Comparison of ENCODE assay signal across 2 worm cellular contexts in genomic region chrV:2126996-2127585, ce11.
TF ChIP-seq lines count a peak whose summit lies in the region.

Gene ldp-1, plus strand, starts transcription at chrV:2127535.

TF ChIP-seq in whole organism, L1 larva, 84 proteins besides CTCF, POLR2A, EP300 and RAD21 (continued from another document):
- TF ChIP-seq egl-13 (tag; optimal IDR thresholded peaks at IDR 0.05; lab: Kevin White, UChicago) (peak; percentile 85), ces-1 (GFP tag; optimal IDR thresholded peaks at IDR 0.05; lab: Kevin White, UChicago) (no peak), swsn-7 (tag; optimal IDR thresholded peaks at IDR 0.05; lab: Kevin White, UChicago) (peak; percentile 81), snu-23 (GFP tag; optimal IDR thresholded peaks at IDR 0.05; lab: Kevin White, UChicago) (peak; percentile 81), hlh-17 (GFP tag; optimal IDR thresholded peaks at IDR 0.05; lab: Kevin White, UChicago; ENCODE audit: borderline replicate concordance) (no peak), ztf-4 (tag; optimal IDR thresholded peaks at IDR 0.05; lab: Kevin White, UChicago) (no peak), nhr-84 (tag; optimal IDR thresholded peaks at IDR 0.05; lab: Kevin White, UChicago) (no peak), mdl-1 (tag; optimal IDR thresholded peaks at IDR 0.05; lab: Kevin White, UChicago) (peak in 1 of 2 experiments; percentile 6), aly-2 (tag; optimal IDR thresholded peaks at IDR 0.05; lab: Kevin White, UChicago) (peak; percentile 6), efl-1 (optimal IDR thresholded peaks at IDR 0.05; lab: Kevin White, UChicago) (peak; percentile 95 to 99), efl-1 (GFP tag; optimal IDR thresholded peaks at IDR 0.05 in 1 of 2; lab: Kevin White, UChicago) (peak; percentile 94 to 99), ceh-88 (GFP tag; IDR thresholded peaks at IDR 0.05; lab: Robert Waterston, UW) (peak; percentile 46), fkh-4 (tag; optimal IDR thresholded peaks at IDR 0.05; lab: Kevin White, UChicago; ENCODE audit: borderline replicate concordance) (peak; percentile 94), elt-3 (tag; optimal IDR thresholded peaks at IDR 0.05; lab: Kevin White, UChicago) (peak in 1 of 6 experiments; percentile 51), xbp-1 (tag; optimal IDR thresholded peaks at IDR 0.05; lab: Kevin White, UChicago) (peak; percentile 81), nhr-71 (tag; optimal IDR thresholded peaks at IDR 0.05; lab: Kevin White, UChicago) (peak; percentile 89), unc-130 (tag; optimal IDR thresholded peaks at IDR 0.05; lab: Kevin White, UChicago) (no peak), skn-1 (tag; optimal IDR thresholded peaks at IDR 0.05; lab: Kevin White, UChicago) (peak; percentile 11), nhr-85 (tag; lab: Kevin White, UChicago) (peak; percentile 93), ceh-8 (GFP tag; optimal IDR thresholded peaks at IDR 0.05; lab: Kevin White, UChicago) (peak; percentile 80), pag-3 (tag; optimal IDR thresholded peaks at IDR 0.05; lab: Kevin White, UChicago; ENCODE audit: borderline replicate concordance, insufficient read depth) (no peak), lin-15B (tag; optimal IDR thresholded peaks at IDR 0.05; lab: Kevin White, UChicago) (peak; percentile 62), alr-1 (tag; optimal IDR thresholded peaks at IDR 0.05; lab: Kevin White, UChicago; ENCODE audit: borderline replicate concordance) (no peak), pqm-1 (tag; optimal IDR thresholded peaks at IDR 0.05; lab: Kevin White, UChicago) (no peak), elt-2 (tag; optimal IDR thresholded peaks at IDR 0.05; lab: Kevin White, UChicago) (peak; percentile 67), Y116A8C.19 (tag; optimal IDR thresholded peaks at IDR 0.05; lab: Kevin White, UChicago; ENCODE audit: borderline replicate concordance) (peak; percentile 67), unc-98 (GFP tag; IDR thresholded peaks at IDR 0.05; lab: Robert Waterston, UW) (peak; percentile 82), zip-4 (GFP tag; optimal IDR thresholded peaks at IDR 0.05; lab: Kevin White, UChicago) (peak; percentile 36), nhr-77 (tag; optimal IDR thresholded peaks at IDR 0.05; lab: Kevin White, UChicago) (no peak), irx-1 (tag; optimal IDR thresholded peaks at IDR 0.05; lab: Kevin White, UChicago) (peak; percentile 96), nhr-28 (tag; optimal IDR thresholded peaks at IDR 0.05; lab: Kevin White, UChicago) (no peak), tlp-1 (tag; optimal IDR thresholded peaks at IDR 0.05; lab: Kevin White, UChicago) (no peak), mep-1 (tag; optimal IDR thresholded peaks at IDR 0.05; lab: Kevin White, UChicago) (peak; percentile 65), nhr-237 (tag; optimal IDR thresholded peaks at IDR 0.05; lab: Kevin White, UChicago) (peak; percentile 13), sox-4 (tag; optimal IDR thresholded peaks at IDR 0.05; lab: Kevin White, UChicago) (peak; percentile 83), unc-30 (tag; optimal IDR thresholded peaks at IDR 0.05; lab: Kevin White, UChicago) (no peak), sptf-1 (tag; optimal IDR thresholded peaks at IDR 0.05; lab: Kevin White, UChicago) (no peak), nhr-47 (tag; optimal IDR thresholded peaks at IDR 0.05; lab: Kevin White, UChicago) (peak; percentile 92), ztf-11 (tag; optimal IDR thresholded peaks at IDR 0.05; lab: Kevin White, UChicago) (peak in 1 of 2 experiments; percentile 94), pax-3 (tag; optimal IDR thresholded peaks at IDR 0.05; lab: Kevin White, UChicago) (peak; percentile 89), lin-39 (tag; optimal IDR thresholded peaks at IDR 0.05; lab: Kevin White, UChicago) (peak; percentile 20), tbx-2 (tag; optimal IDR thresholded peaks at IDR 0.05; lab: Kevin White, UChicago) (peak; percentile 90), unc-86 (tag; optimal IDR thresholded peaks at IDR 0.05; lab: Kevin White, UChicago) (peak; percentile 69), lsy-2 (tag; optimal IDR thresholded peaks at IDR 0.05; lab: Kevin White, UChicago) (peak; percentile 76), dsc-1 (tag; optimal IDR thresholded peaks at IDR 0.05; lab: Kevin White, UChicago) (peak; percentile 92), nhr-12 (tag; optimal IDR thresholded peaks at IDR 0.05; lab: Kevin White, UChicago) (no peak), mab-9 (GFP tag; IDR thresholded peaks at IDR 0.05; lab: Robert Waterston, UW) (peak; percentile 80), jun-1 (tag; optimal IDR thresholded peaks at IDR 0.05; lab: Kevin White, UChicago) (no peak), dpl-1 (GFP tag; optimal IDR thresholded peaks at IDR 0.05; lab: Kevin White, UChicago) (peak; percentile 89 to 94 (median 92)), unc-62 (GFP tag; optimal IDR thresholded peaks at IDR 0.05; lab: Kevin White, UChicago) (no peak), ceh-90 (tag; optimal IDR thresholded peaks at IDR 0.05; lab: Kevin White, UChicago) (peak; percentile 96), ets-5 (GFP tag; IDR thresholded peaks at IDR 0.05; lab: Robert Waterston, UW) (no peak), grh-1 (GFP tag; IDR thresholded peaks at IDR 0.05; lab: Robert Waterston, UW) (peak; percentile 75), lin-13 (GFP tag; optimal IDR thresholded peaks at IDR 0.05; lab: Kevin White, UChicago) (peak; percentile 67), isw-1 (GFP tag; IDR thresholded peaks at IDR 0.05; lab: Robert Waterston, UW) (peak; percentile 78), efl-3 (GFP tag; optimal IDR thresholded peaks at IDR 0.05; lab: Kevin White, UChicago) (no peak), C16A3.4 (tag; optimal IDR thresholded peaks at IDR 0.05; lab: Kevin White, UChicago) (peak; percentile 14), nhr-90 (tag; optimal IDR thresholded peaks at IDR 0.05; lab: Kevin White, UChicago; ENCODE audit: poor library complexity) (peak; percentile 92), sup-37 (GFP tag; optimal IDR thresholded peaks at IDR 0.05; lab: Kevin White, UChicago) (peak; percentile 55), hpl-2 (GFP tag; optimal IDR thresholded peaks at IDR 0.05; lab: Kevin White, UChicago) (no peak), aha-1 (tag; optimal IDR thresholded peaks at IDR 0.05; lab: Kevin White, UChicago) (no peak), C34B4.2 (tag; optimal IDR thresholded peaks at IDR 0.05; lab: Kevin White, UChicago) (peak; percentile 10), nhr-19 (GFP tag; conservative IDR thresholded peaks at IDR 0.05; lab: Robert Waterston, UW) (peak; percentile 88), nhr-20 (tag; optimal IDR thresholded peaks at IDR 0.05; lab: Kevin White, UChicago) (peak; percentile 82), fos-1 (tag; optimal IDR thresholded peaks at IDR 0.05; lab: Kevin White, UChicago) (peak; percentile 62), vab-15 (tag; optimal IDR thresholded peaks at IDR 0.05; lab: Kevin White, UChicago) (no peak)

TF ChIP-seq in whole organism, young adult, 124 proteins besides CTCF, POLR2A, EP300 and RAD21 (continued from another document):
- TF ChIP-seq lin-40 (tag; optimal IDR thresholded peaks at IDR 0.05; lab: Kevin White, UChicago) (peak; percentile 61), F57C9.4 (tag; optimal IDR thresholded peaks at IDR 0.05; lab: Kevin White, UChicago) (no peak), B0336.3 (GFP tag; IDR thresholded peaks at IDR 0.05; lab: Robert Waterston, UW) (0 out of 2 replicates have a peak, but pooled peaks have one; percentile 39), lin-54 (GFP tag; optimal IDR thresholded peaks at IDR 0.05; lab: Kevin White, UChicago) (peak; percentile 79), rcor-1 (GFP tag; IDR thresholded peaks at IDR 0.05; lab: Robert Waterston, UW) (peak; percentile 46; the same call in 1 of the 2 replicates), athp-1 (tag; optimal IDR thresholded peaks at IDR 0.05; lab: Kevin White, UChicago) (no peak), gei-17 (GFP tag; optimal IDR thresholded peaks at IDR 0.05; lab: Kevin White, UChicago) (no peak), F52B5.7 (tag; optimal IDR thresholded peaks at IDR 0.05; lab: Kevin White, UChicago) (no peak), unc-130 (GFP tag; optimal IDR thresholded peaks at IDR 0.05; lab: Kevin White, UChicago) (peak; percentile 76), snpc-1.1 (tag; optimal IDR thresholded peaks at IDR 0.05; lab: Kevin White, UChicago; ENCODE audit: insufficient read depth) (peak; percentile 42), nhr-120 (GFP tag; IDR thresholded peaks at IDR 0.05; lab: Robert Waterston, UW) (no peak), K11D2.4 (GFP tag; IDR thresholded peaks at IDR 0.05; lab: Robert Waterston, UW) (0 out of 2 replicates have a peak, but pooled peaks have one; percentile 46), mxl-1 (tag; optimal IDR thresholded peaks at IDR 0.05; lab: Kevin White, UChicago) (no peak), F23B12.7 (tag; optimal IDR thresholded peaks at IDR 0.05; lab: Kevin White, UChicago; ENCODE audit: insufficient read depth) (no peak), D2030.7 (GFP tag; IDR thresholded peaks at IDR 0.05; lab: Robert Waterston, UW) (peak; percentile 20; the same call in 1 of the 2 replicates), cebp-2 (GFP tag; IDR thresholded peaks at IDR 0.05; lab: Robert Waterston, UW) (no peak), ztf-28 (GFP tag; IDR thresholded peaks at IDR 0.05; lab: Robert Waterston, UW) (no peak), F22D6.2 (tag; optimal IDR thresholded peaks at IDR 0.05; lab: Kevin White, UChicago) (peak; percentile 60), snpc-4 (GFP tag; optimal IDR thresholded peaks at IDR 0.05; lab: Kevin White, UChicago) (no peak), snpc-4 (tag; optimal IDR thresholded peaks at IDR 0.05; lab: Kevin White, UChicago) (peak in 3 of 4 experiments; percentile 16 to 28 (median 26)), efl-1 (GFP tag; optimal IDR thresholded peaks at IDR 0.05; lab: Kevin White, UChicago) (peak; percentile 49), lin-35 (GFP tag; optimal IDR thresholded peaks at IDR 0.05; lab: Kevin White, UChicago) (peak; percentile 10 to 81 (median 34)), aptf-2 (GFP tag; conservative IDR thresholded peaks at IDR 0.05; lab: Robert Waterston, UW) (0 out of 2 replicates have a peak, but pooled peaks have one; percentile 58)
